Fruit fly (Drosophila melanogaster) ovary, adult (tissue): ENCODE data around the gene CG11322.

Source experiments
- CG17801 ChIP-seq: fragments of 200-800 bp; optimal IDR thresholded peaks from 2 replicates; lab custom pipeline; 2019; ENCODE audit warnings: missing biosample characterization, mild to moderate bottlenecking, missing genetic modification characterization, moderate library complexity; ENCODE audit not compliant: partially characterized antibody

CG11322 gene

DNA sequence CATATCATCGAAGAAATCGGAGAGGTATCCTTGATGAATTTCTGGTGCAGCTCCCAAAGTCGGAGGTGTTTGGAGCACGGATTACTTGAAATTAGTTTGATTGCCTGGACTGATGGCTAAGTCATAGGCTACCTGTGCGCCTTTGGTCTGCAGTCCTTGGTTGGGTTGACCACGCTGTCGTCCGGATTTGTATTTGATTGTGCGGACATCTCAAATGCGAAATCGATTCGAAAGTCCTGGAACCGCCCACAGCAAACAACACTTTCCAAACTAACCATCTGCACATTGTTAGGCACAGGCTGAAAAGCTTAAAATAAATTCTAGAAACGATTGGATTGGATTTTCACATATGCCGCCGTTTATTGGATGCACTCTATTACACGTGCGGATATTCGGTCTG lies at the start of gene CG11322:
Gene CG11322, minus strand, starts transcription at position 101 of the 400 bp plus-strand sequence.
- TF ChIP-seq CG17801, result no peak

DNA sequence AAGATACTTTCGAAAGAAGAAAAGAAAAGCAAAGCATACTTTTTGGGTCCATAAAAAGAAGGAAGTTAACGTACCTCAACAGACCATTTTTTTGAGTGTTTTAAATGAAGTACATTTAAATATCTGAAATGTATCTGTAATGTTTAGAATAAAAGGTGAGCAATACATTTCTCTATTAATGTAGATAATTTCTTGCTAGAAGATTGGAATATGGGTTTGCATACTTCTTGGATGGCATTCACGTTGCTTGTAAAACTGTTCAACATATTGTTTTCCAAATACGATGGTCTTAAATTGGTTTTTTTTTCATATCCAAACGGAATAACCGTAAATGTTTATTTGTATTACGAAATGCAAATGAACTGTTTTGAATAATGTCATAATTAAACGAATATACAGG lies 46.4 kb upstream of the CG11322 start, which contains the start of gene CG17375:
Gene CG17375, minus strand, starts transcription at position 10 of the 400 bp plus-strand sequence.
- TF ChIP-seq CG17801, result no peak

DNA sequence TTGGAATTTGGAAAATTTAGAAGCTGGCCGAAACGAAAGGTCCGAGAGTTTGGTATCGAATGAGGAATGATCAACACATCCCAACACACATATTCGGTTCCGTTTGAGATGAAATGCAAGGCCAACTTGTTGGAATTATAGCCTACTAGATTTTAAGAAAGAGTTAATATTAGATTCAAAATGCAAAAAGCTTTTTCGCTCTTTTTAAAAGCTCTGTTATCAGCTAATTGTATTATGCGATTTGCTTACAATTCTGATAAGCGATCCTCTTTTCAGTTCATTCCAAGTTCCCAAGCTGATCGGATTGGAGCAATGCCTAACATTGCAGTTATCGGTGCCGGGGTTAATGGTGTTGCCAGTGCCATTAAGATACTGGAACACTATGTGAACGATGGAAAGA lies 43.3 kb upstream of the CG11322 start, which contains the start of the genes CG17377 and Daao2:
Gene CG17377, minus strand, starts transcription at position 101 of the 400 bp plus-strand sequence.
Gene Daao2, plus strand, starts transcription at position 272 of the 400 bp plus-strand sequence.
- TF ChIP-seq CG17801, result no peak

DNA sequence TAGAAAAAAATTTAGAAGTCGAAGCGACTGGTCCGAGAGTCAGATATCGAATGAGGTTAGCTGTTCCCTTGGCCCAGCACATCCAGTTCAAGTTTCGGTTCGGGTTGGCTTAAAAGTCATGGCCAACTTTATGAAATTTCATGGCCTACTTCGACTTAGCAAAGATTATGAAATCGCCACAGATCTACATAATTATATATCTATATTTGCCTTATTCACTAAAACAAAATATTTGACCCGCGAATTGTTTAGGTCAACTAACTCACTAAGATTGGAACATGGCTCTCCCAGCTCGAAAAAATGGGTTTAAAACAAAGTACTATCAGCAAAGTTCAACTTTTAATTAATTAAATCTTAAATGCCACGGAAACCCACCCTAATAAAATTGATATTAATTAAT lies 41.4 kb upstream of the CG11322 start, which contains the start of gene CG17376:
Gene CG17376, minus strand, starts transcription at position 101 of the 400 bp plus-strand sequence.
- TF ChIP-seq CG17801, result no peak

DNA sequence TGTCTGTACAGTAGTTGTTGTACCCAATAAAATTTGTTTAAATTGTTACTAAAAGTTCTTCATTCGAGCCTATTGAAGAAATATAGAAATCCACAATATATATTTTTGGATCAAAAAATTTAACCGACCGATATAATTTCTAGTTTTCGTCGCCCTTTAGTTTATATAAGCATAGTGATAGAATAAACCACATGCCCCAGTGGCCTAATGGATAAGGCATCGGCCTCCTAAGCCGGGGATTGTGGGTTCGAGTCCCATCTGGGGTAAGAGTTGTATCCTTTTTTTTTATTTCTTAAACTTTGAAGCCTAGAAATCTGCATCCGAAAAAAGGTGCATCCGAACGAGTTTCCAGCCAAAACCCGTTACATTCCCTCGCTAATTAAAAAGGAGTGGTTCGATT lies 40.1 kb upstream of the CG11322 start:
- no peak for TF ChIP-seq CG17801

DNA sequence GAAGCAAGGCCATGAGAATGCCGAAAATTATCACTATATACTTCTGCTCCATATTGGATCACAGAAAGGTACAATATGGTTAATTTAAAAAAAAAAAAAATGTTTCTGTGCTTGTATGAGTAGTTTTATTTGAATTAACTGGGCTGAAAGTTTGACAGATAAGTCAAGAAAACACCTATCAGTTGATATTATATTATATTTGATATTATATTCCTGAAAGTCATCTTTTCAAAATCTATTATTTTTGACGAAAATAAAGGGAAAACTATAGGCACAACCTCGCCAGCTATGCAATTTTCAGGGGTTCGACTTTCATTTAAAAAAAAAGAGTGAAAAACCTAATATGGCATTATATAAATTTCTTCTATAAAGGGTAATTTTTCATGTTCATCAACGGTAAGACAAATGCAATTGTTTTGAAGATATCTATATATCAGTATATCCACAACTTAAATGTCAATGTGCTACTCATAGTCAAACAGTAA lies 39.4 kb upstream of the CG11322 start, which contains the start of the genes nrv2 and CG43610:
Gene nrv2, minus strand, starts transcription at position 101 of the 485 bp plus-strand sequence.
Gene CG43610, plus strand, starts transcription at position 435 of the 485 bp plus-strand sequence.
- TF ChIP-seq CG17801, result no peak

DNA sequence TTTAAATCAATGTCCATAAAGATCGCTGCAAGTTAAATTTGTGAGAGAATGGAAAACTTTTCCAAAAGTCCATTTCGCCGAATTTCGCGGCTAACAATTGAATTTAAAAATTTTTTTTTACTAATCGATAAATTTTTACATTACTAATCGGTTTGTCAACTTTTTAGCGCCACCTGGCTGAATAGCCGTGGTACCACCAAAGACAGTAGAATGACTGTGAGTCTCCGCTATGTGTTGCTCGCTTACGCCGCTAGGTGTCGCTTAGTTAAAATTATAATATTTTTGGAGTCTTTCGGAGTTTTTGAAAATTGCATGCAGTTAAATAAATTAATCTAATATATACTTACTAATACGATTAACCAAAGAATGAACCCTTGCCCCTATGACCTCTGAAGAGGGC lies 38.0 kb upstream of the CG11322 start:
- no peak for TF ChIP-seq CG17801

DNA sequence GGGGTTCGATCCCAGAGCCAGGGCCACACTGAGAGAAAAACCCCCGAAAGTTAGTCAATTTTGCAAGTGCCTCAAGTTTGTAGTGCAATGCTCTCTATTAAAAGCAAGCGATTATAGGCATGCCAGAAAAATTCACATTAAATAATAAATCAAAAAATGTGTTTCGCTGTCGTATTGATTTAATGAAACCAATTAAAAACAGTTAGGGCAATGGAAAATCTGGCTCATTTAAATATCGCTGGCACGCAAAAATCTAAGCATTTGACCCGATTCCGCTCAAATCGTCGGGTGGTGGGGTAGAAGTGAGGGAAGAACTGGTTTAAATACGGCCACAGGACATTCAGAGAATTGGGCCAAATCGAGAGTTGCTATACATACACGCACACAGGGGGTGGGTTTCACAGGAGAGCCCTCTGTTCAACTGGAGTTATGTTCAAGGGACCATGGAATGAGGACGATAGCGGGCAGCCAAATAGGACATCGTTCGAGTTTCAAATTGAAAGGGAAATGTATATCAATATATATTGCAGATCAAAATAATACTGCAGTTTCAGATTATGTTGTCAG lies 35.6 kb upstream of the CG11322 start:
- no peak for TF ChIP-seq CG17801

DNA sequence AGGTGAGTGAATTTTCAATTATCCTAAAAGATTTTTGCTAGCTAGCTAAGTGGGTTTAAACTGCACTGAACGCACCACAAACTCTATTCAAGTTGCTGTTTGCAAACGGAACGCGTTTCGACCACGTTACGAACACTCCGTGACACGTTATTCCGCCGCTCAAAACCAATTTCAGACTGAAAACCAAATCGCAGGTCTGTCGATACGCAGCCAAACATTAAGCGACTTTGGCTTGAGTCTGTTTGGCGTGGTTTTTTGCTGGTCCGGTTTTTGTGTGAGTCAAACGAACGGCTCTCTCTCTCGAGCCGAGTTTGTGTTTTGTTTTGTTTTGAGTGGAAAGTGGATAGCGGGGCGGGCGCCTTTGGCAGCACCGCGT lies 35.0 kb upstream of the CG11322 start:
- TF ChIP-seq CG17801, result peak; percentile 7

DNA sequence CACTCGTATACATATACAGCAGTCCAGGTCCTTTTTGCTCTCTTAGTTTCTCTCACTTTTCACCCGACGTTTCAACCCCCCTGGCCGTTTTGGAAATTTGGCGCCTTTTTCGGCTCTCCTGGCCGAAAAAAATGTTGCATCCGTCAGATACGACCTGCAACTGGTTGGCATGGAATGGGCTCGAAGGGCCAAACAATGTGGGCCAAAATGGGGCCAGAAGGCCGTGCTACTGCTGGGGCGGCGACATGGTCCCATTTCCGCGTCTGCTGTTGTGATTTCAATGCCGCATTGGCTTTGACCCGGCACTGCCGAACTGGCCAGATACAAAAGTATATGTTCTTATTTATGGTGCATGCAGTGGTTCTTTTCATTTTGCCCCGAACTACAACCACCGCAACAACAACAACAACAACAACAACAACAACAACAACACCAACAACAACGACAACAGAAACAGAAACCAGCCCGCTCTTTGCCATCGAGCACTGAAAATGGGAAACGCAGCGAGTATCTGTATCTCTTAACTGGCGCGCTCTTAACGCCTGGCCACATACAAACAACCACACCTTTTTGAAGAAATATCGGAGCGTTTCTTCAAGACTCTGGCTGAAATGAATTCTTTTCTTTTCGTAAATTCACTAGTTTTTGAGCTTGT lies 34.5 kb upstream of the CG11322 start:
- no peak for TF ChIP-seq CG17801

DNA sequence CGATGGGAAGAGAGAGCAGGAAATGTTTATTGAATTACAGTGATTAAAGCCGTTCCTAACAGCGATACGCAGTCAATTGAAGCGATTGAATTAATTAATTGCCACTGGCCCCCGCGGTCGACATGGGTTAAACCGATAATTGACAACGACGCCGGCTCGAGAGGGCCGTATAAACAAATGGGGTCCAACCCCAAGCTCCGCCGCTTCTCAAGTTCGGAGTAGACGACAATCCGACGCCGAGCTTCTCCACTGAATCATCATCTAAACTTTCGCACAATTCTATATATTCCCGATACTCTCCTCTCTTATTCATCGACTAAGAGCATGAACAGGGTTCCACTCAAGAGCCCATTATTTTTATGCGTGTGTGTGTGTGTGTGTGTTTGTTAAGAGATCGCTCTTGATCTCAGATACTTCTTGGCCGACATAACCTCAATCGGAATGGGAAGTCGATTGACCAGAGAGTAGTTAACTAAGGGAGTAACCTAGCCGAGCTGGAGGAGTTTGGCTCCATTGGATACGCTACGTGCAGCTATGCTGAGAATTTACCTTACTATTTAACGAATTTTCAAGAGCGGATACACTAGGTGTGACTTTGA lies 32.5 kb upstream of the CG11322 start:
- TF ChIP-seq CG17801, result peak; percentile 12

DNA sequence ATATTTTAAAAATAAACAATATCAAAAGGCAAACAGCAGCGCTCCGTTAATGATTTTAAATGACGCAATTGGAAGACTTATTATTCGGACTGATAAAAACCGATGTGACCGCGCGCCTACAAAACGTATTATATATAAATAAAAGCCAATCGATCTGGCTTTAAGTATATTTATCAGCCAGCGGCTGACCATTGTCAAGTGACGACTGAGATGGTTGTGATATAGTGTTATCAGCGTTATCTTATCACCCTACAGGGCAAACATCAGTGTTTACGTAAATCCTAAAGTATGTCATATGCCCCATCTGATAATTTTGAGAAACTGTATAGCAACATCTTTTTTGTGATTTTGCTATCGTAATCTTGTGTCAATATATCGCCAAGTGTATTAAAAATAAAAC lies 29.9 kb upstream of the CG11322 start:
- TF ChIP-seq CG17801, result no peak

DNA sequence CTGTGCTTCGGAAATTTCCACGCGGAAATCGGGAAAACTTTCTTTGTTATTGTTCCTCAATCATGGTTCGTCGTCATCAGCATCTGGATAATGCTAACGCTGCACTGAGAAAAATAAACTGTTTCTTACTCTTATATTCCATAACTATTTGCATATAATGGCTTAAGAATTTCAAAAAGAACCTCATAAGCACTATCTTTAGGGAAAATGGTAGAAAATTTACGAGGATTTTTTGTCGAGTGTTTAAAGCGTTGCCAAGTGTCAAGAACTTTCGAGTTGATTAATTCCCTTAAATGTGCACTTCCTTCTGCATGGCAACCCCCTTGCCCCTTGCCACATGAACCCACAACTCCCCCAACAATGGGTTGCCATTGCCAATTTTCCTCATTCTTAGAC lies 28.5 kb upstream of the CG11322 start:
- no peak for TF ChIP-seq CG17801

DNA sequence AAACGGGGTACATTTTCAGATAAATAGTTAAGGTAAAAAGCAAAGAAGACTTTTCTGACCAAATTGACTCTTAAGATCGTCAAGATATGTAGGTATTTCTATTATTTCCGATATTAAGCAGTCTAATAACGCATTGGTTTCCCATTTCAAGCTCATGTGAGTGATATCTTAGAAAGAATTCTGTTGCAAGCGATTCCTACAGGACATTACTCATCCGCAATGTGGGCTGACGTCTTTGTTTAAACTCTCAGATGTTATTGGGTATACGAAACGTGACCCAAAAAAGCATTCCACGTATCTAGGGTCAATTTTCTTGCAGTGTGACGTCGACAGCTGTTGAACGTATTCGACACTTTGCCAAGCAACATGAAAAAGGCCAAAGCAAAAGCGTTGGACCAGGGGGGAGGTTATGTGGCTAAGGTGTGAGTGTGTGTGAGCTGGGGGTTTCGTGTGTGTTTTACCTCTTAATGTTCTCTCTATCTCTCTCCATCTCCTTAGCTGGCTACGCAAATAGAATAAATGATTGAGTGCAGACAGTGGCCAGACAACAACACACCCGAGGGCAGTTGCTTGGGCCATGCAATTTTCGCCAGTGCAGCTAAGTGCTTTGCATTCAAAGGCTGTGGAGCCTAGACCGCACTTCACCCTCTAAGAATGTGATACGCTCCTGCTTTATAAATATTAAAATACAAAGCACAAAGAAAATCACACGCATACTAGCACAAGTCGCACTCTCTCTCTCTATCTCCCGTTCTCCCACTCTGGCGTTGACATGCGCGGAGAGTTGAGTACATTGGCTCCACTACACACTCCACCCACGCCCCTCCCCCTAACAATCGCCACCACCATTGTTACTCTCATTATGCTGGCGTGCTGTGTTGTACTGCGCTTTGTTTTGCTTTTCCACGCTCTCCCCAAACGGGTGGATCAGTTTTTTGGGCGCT lies 27.9 kb upstream of the CG11322 start:
- TF ChIP-seq CG17801, result peak; percentile 79

DNA sequence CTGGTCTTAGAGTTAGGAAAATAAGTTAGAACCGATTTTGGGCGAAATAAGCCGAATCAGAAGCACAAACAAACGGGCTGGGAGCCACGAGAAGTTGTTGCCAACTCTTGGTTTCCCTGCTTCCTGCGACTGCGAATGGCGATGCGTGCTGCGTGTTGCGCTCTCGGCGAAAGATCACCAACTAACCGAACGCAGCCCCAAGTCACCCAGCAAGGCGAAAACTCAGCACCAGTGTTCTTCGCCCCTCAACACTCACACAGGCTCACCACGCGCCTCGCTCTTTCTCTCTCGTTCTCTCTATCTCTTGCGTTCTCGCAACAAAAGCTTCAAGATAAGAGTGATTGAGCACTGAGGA lies 27.2 kb upstream of the CG11322 start, which contains the start of gene nrv1:
Gene nrv1, minus strand, starts transcription at position 188 of the 355 bp plus-strand sequence.
- no peak for TF ChIP-seq CG17801

DNA sequence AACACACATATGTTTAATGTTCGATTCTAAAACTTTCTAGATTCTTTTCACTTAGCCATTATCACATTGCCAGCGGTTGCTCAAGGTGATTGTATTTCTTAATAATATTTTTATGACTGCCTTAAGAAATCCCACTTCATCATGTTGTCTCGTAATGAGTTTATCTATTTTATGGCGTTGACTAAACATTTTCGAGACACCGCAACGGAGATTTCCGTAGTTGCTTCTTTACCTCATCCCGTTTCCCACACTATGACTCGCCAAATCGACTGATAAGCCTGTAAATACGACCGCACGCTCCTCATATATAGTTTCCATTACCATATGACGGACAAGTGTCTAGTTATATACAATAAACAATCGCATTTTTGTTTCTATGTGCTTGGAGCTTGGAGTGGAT lies 26.2 kb upstream of the CG11322 start:
- TF ChIP-seq CG17801, result no peak
